Worm (Caenorhabditis elegans) whole organism, late embryonic: Measurements from ENCODE around the gene oac-49.

Source experiments
- K09A11.1 ChIP-seq: sonication (generic microtip); optimal IDR thresholded peaks from 2 replicates; lab custom pipeline; 2017; ENCODE audit warnings: antibody characterized with exemption, mild to moderate bottlenecking, missing genetic modification characterization, missing compliant biosample characterization; ENCODE audit not compliant: insufficient read depth
- dmd-4 ChIP-seq: sonication (generic microtip); optimal IDR thresholded peaks from 2 replicates; lab custom pipeline; 2016; ENCODE audit warnings: borderline replicate concordance, missing genetic modification characterization, missing compliant biosample characterization
- fkh-10 ChIP-seq: fragments of 150-350 bp; optimal IDR thresholded peaks from 2 replicates; lab custom pipeline; 2014; ENCODE audit warnings: missing biosample characterization, missing genetic modification reagents, missing genetic modification characterization
- unc-55 ChIP-seq: sonication (generic microtip); optimal IDR thresholded peaks from 2 replicates; lab custom pipeline; 2017; ENCODE audit warnings: missing biosample characterization, missing genetic modification reagents, missing genetic modification characterization

- TF ChIP-seq K09A11.1 (tag; lab: Kevin White, UChicago), result no peak
- no peak for TF ChIP-seq fkh-10 (GFP tag; lab: Kevin White, UChicago)
- no peak for TF ChIP-seq unc-55 (GFP tag; lab: Kevin White, UChicago)
- no peak for TF ChIP-seq dmd-4 (tag; lab: Kevin White, UChicago)
These were observed 13.4 kb downstream of the oac-49 start for ce11 chrV:19231167-19231566.
